Worm (Caenorhabditis elegans) whole organism, young adult: Measurements from ENCODE around the gene dat-1.

Experiments used
- B0019.2 ChIP-seq: fragments of 200-800 bp; sonication (Bioruptor generic); conservative IDR thresholded peaks from 2 replicates; pipeline ENCODE4 v1.3.6; 2022; ENCODE audit warnings: missing genetic modification reagents, missing genetic modification characterization, missing compliant biosample characterization
- B0336.3 ChIP-seq: fragments of 200-800 bp; sonication (Bioruptor generic); IDR thresholded peaks from 2 replicates; pipeline ENCODE4 v1.3.6; 2022; ENCODE audit warnings: missing genetic modification characterization, missing compliant biosample characterization
- F10E7.11 ChIP-seq: sonication (generic microtip); optimal IDR thresholded peaks from 2 replicates; lab custom pipeline; 2017; ENCODE audit warnings: mild to moderate bottlenecking, missing genetic modification characterization, moderate library complexity, missing compliant biosample characterization
- F23B12.7 ChIP-seq: sonication (generic microtip); optimal IDR thresholded peaks from 2 replicates; lab custom pipeline; 2017; ENCODE audit warnings: missing genetic modification characterization, mild to moderate bottlenecking, missing compliant biosample characterization, antibody characterized with exemption, moderate library complexity; ENCODE audit not compliant: insufficient read depth
- F33H1.4 ChIP-seq: fragments of 200-800 bp; sonication (Bioruptor generic); IDR thresholded peaks from 2 replicates; pipeline ENCODE4 v1.3.6; 2022; ENCODE audit warnings: missing genetic modification reagents, missing genetic modification characterization, missing compliant biosample characterization
- F49E8.2 ChIP-seq: sonication (generic microtip); optimal IDR thresholded peaks from 3 replicates; lab custom pipeline; 2017; ENCODE audit warnings: missing genetic modification characterization, mild to moderate bottlenecking, missing compliant biosample characterization, antibody characterized with exemption, moderate library complexity; ENCODE audit not compliant: insufficient read depth
- T07F8.4 ChIP-seq: sonication (generic microtip); optimal IDR thresholded peaks from 2 replicates; lab custom pipeline; 2016; ENCODE audit warnings: mild to moderate bottlenecking, missing genetic modification characterization, moderate library complexity, missing compliant biosample characterization
- Y79H2A.3 ChIP-seq: fragments of 200-800 bp; sonication (Bioruptor generic); conservative IDR thresholded peaks from 2 replicates; pipeline ENCODE4 v1.3.6; 2022; ENCODE audit warnings: missing genetic modification reagents, missing genetic modification characterization, missing compliant biosample characterization
- Y95B8A.8 ChIP-seq: fragments of 200-800 bp; sonication (Bioruptor generic); IDR thresholded peaks from 2 replicates; pipeline ENCODE4 v1.3.6; 2022; ENCODE audit warnings: missing genetic modification reagents, missing genetic modification characterization, missing compliant biosample characterization
- akir-1 ChIP-seq: fragments of 200-800 bp; sonication (Bioruptor generic); optimal IDR thresholded peaks from 2 replicates; lab custom pipeline; 2018; ENCODE audit warnings: mild to moderate bottlenecking, missing genetic modification characterization, moderate library complexity, missing compliant biosample characterization
- aptf-3 ChIP-seq: fragments of 200-800 bp; sonication (Bioruptor generic); IDR thresholded peaks from 2 replicates; pipeline ENCODE4 v1.3.6; 2022; ENCODE audit warnings: missing genetic modification characterization, missing compliant biosample characterization
- attf-6 ChIP-seq: fragments of 200-800 bp; sonication (Bioruptor generic); IDR thresholded peaks from 2 replicates; pipeline ENCODE4 v1.3.6; 2022; ENCODE audit warnings: missing genetic modification reagents, missing genetic modification characterization, missing compliant biosample characterization
- ceh-91 ChIP-seq: fragments of 200-800 bp; sonication (Bioruptor generic); IDR thresholded peaks from 2 replicates; pipeline ENCODE4 v1.3.6; 2022; ENCODE audit warnings: missing genetic modification reagents, missing genetic modification characterization, missing compliant biosample characterization
- die-1 ChIP-seq: sonication (generic microtip); optimal IDR thresholded peaks from 2 replicates; lab custom pipeline; 2016; ENCODE audit warnings: missing genotype, mild to moderate bottlenecking, missing genetic modification characterization, missing compliant biosample characterization
- dpl-1 ChIP-seq: fragments of 150-350 bp; optimal IDR thresholded peaks from 2 replicates; lab custom pipeline; 2014; ENCODE audit warnings: missing biosample characterization, missing genetic modification reagents, missing genetic modification characterization
- efl-1 ChIP-seq: fragments of 150-350 bp; optimal IDR thresholded peaks from 2 replicates; lab custom pipeline; 2014; ENCODE audit warnings: missing biosample characterization, missing genetic modification reagents, missing genetic modification characterization
- egl-44 ChIP-seq: fragments of 200-800 bp; sonication (Bioruptor generic); IDR thresholded peaks from 2 replicates; pipeline ENCODE4 v1.3.6; 2022; ENCODE audit warnings: missing genetic modification reagents, missing genetic modification characterization, missing compliant biosample characterization
- gei-17 ChIP-seq: fragments of 200-800 bp; sonication (Bioruptor generic); optimal IDR thresholded peaks from 2 replicates; lab custom pipeline; 2018; ENCODE audit warnings: mild to moderate bottlenecking, missing genetic modification characterization, missing compliant biosample characterization
- him-1 ChIP-seq: sonication (generic microtip); optimal IDR thresholded peaks from 2 replicates; lab custom pipeline; 2016; ENCODE audit warnings: missing genotype, missing genetic modification reagents, missing genetic modification characterization, missing compliant biosample characterization
- hlh-26 ChIP-seq: fragments of 200-800 bp; sonication (Bioruptor generic); conservative IDR thresholded peaks from 2 replicates; pipeline ENCODE4 v1.3.6; 2022; ENCODE audit warnings: missing genetic modification reagents, missing genetic modification characterization, missing compliant biosample characterization
- hmg-1.2 ChIP-seq: fragments of 200-800 bp; sonication (Bioruptor generic); IDR thresholded peaks from 2 replicates; pipeline ENCODE4 v1.3.6; 2022; ENCODE audit warnings: missing genetic modification reagents, missing genetic modification characterization, missing compliant biosample characterization
- hmg-20 ChIP-seq: fragments of 200-800 bp; sonication (Bioruptor generic); IDR thresholded peaks from 2 replicates; pipeline ENCODE4 v1.3.6; 2022; ENCODE audit warnings: missing genetic modification reagents, missing genetic modification characterization, missing compliant biosample characterization
- hrde-1 ChIP-seq: sonication (generic microtip); optimal IDR thresholded peaks from 2 replicates; lab custom pipeline; 2016; ENCODE audit warnings: missing genetic modification characterization, mild to moderate bottlenecking, missing compliant biosample characterization, moderate library complexity, missing genotype, missing genetic modification reagents, borderline replicate concordance
- hsf-1 ChIP-seq: fragments of 200-800 bp; sonication (Bioruptor generic); IDR thresholded peaks from 2 replicates; pipeline ENCODE4 v1.3.6; 2022; ENCODE audit warnings: missing genetic modification reagents, missing genetic modification characterization, missing compliant biosample characterization
- lag-1 ChIP-seq: fragments of 200-800 bp; sonication (Bioruptor generic); IDR thresholded peaks from 2 replicates; pipeline ENCODE4 v1.3.6; 2022; ENCODE audit warnings: missing genetic modification reagents, missing genetic modification characterization, missing compliant biosample characterization
- let-607 ChIP-seq, 2 experiments: fragments of 200-800 bp in 1 of 2; sonication (Bioruptor generic) in 1 of 2; sonication (generic microtip) in 1 of 2; optimal IDR thresholded peaks; 2 replicates each; lab custom pipeline; 2016 to 2018; ENCODE audit warnings: mild to moderate bottlenecking in 2 of 2, missing compliant biosample characterization in 2 of 2, missing genetic modification characterization in 2 of 2, moderate library complexity in 2 of 2, missing genotype in 1 of 2
- lin-54 ChIP-seq: fragments of 200-800 bp; sonication (Bioruptor generic); optimal IDR thresholded peaks from 2 replicates; lab custom pipeline; 2018; ENCODE audit warnings: mild to moderate bottlenecking, missing genetic modification characterization, missing compliant biosample characterization
- lsy-27 ChIP-seq: sonication (generic microtip); optimal IDR thresholded peaks from 2 replicates; lab custom pipeline; 2017; ENCODE audit warnings: missing genetic modification characterization, mild to moderate bottlenecking, missing compliant biosample characterization, antibody characterized with exemption, missing genotype, borderline replicate concordance; ENCODE audit not compliant: insufficient read depth
- madf-6 ChIP-seq: fragments of 200-800 bp; sonication (Bioruptor generic); IDR thresholded peaks from 2 replicates; pipeline ENCODE4 v1.3.6; 2022; ENCODE audit warnings: missing genetic modification reagents, missing genetic modification characterization, missing compliant biosample characterization
- madf-8 ChIP-seq: fragments of 200-800 bp; sonication (Bioruptor generic); conservative IDR thresholded peaks from 2 replicates; pipeline ENCODE4 v1.3.6; 2022; ENCODE audit warnings: missing genetic modification reagents, missing genetic modification characterization, missing compliant biosample characterization
- nfya-2 ChIP-seq: fragments of 200-800 bp; sonication (Bioruptor generic); IDR thresholded peaks from 2 replicates; pipeline ENCODE4 v1.3.6; 2022; ENCODE audit warnings: missing genetic modification reagents, missing genetic modification characterization, missing compliant biosample characterization
- nhr-90 ChIP-seq: sonication (generic microtip); optimal IDR thresholded peaks from 2 replicates; lab custom pipeline; 2016; ENCODE audit warnings: missing genotype, mild to moderate bottlenecking, missing genetic modification characterization, missing compliant biosample characterization
- pbrm-1 ChIP-seq: fragments of 200-800 bp; sonication (Bioruptor generic); IDR thresholded peaks from 2 replicates; pipeline ENCODE4 v1.3.6; 2022; ENCODE audit warnings: missing genetic modification reagents, missing genetic modification characterization, missing compliant biosample characterization
- repo-1 ChIP-seq: sonication (generic microtip); optimal IDR thresholded peaks from 2 replicates; lab custom pipeline; 2017; ENCODE audit warnings: mild to moderate bottlenecking, missing genetic modification characterization, missing compliant biosample characterization
- snpc-1.3 ChIP-seq: sonication (generic microtip); optimal IDR thresholded peaks from 2 replicates; lab custom pipeline; 2017; ENCODE audit warnings: missing genetic modification characterization, mild to moderate bottlenecking, missing compliant biosample characterization, antibody characterized with exemption, moderate library complexity, missing genotype, missing genetic modification reagents; ENCODE audit not compliant: insufficient read depth
- somi-1 ChIP-seq: fragments of 200-800 bp; sonication (Bioruptor generic); optimal IDR thresholded peaks from 2 replicates; lab custom pipeline; 2018; ENCODE audit warnings: mild to moderate bottlenecking, missing genetic modification characterization, missing compliant biosample characterization
- xnd-1 ChIP-seq: sonication (generic microtip); optimal IDR thresholded peaks from 2 replicates; lab custom pipeline; 2016; ENCODE audit warnings: missing genotype, missing genetic modification reagents, missing genetic modification characterization, missing compliant biosample characterization
- ztf-3 ChIP-seq: fragments of 200-800 bp; sonication (Bioruptor generic); optimal IDR thresholded peaks from 2 replicates; lab custom pipeline; 2018; ENCODE audit warnings: mild to moderate bottlenecking, missing genetic modification characterization, missing compliant biosample characterization

The dat-1 gene

ce11 chrIII:9228722-9229121 lies 14.1 kb upstream of the dat-1 start, which contains the start of gene rnr-1 (continued):
- TF ChIP-seq somi-1 (no peak), lag-1 (GFP tag; lab: Robert Waterston, UW) (no peak), repo-1 (no peak), die-1 (tag; lab: Kevin White, UChicago) (no peak), efl-1 (GFP tag; lab: Kevin White, UChicago) (peak; percentile 93), nhr-90 (tag; lab: Kevin White, UChicago) (no peak), madf-8 (peak; percentile 90), madf-6 (peak; percentile 98), lsy-27 (no peak), hmg-1.2 (peak; percentile 19; the same call in 1 of the 2 replicates), snpc-1.3 (tag; lab: Kevin White, UChicago) (peak; percentile 75), dpl-1 (GFP tag; lab: Kevin White, UChicago) (peak; percentile 73), F33H1.4 (GFP tag; lab: Robert Waterston, UW) (peak; percentile 97), hrde-1 (no peak), Y79H2A.3 (GFP tag; lab: Robert Waterston, UW) (0 out of 2 replicates have a peak, but pooled peaks have one; percentile 44), pbrm-1 (peak; percentile 39; the same call in 1 of the 2 replicates), akir-1 (GFP tag; lab: Kevin White, UChicago) (no peak), hlh-26 (GFP tag; lab: Robert Waterston, UW) (no peak), Y95B8A.8 (no peak), F10E7.11 (tag; lab: Kevin White, UChicago) (no peak), him-1 (tag; lab: Kevin White, UChicago) (peak; percentile 24), nfya-2 (no peak), ceh-91 (peak; percentile 91), hmg-20 (GFP tag; lab: Robert Waterston, UW) (no peak), ztf-3 (GFP tag; lab: Kevin White, UChicago) (no peak), lin-54 (GFP tag; lab: Kevin White, UChicago) (peak; percentile 54), F23B12.7 (tag; lab: Kevin White, UChicago) (no peak), T07F8.4 (no peak), B0336.3 (GFP tag; lab: Robert Waterston, UW) (peak; percentile 22; the same call in 1 of the 2 replicates), hsf-1 (peak; percentile 71), attf-6 (no peak), aptf-3 (GFP tag; lab: Robert Waterston, UW) (no peak), xnd-1 (tag; lab: Kevin White, UChicago) (peak; percentile 97), let-607 (tag; optimal IDR thresholded peaks at IDR 0.05; lab: Kevin White, UChicago) (no peak), B0019.2 (GFP tag; lab: Robert Waterston, UW) (0 out of 2 replicates have a peak, but pooled peaks have one; percentile 16), F49E8.2 (tag; lab: Kevin White, UChicago) (peak; percentile 72)

ce11 chrIII:9231173-9231572 lies 11.6 kb upstream of the dat-1 start, which contains the start of gene T23G5.3:
Gene T23G5.3, minus strand, starts transcription at chrIII:9231273.
- TF ChIP-seq somi-1, result no peak
- no peak for TF ChIP-seq gei-17 (GFP tag; lab: Kevin White, UChicago)
- no peak for TF ChIP-seq egl-44
